Fruit fly (Drosophila melanogaster): ENCODE measurements around the gene Tmtc1.

dm6 chr2L:2765659-2766373 is 88.3 kb downstream of the Tmtc1 start, which contains the start of the genes Snx21 and aph-1:
- TF ChIP-seq acj6 (GFP tag; optimal IDR thresholded peaks at IDR 0.05) (peak; percentile 93), CG3919 (GFP tag; optimal IDR thresholded peaks at IDR 0.05) (peak; percentile 86), ss (GFP tag; optimal IDR thresholded peaks at IDR 0.05) (peak; percentile 88 to 89), CG9139 (GFP tag; optimal IDR thresholded peaks at IDR 0.05) (peak; percentile 84), CG6163 (GFP tag; IDR thresholded peaks at IDR 0.05) (peak; percentile 89), achi (GFP tag; optimal IDR thresholded peaks at IDR 0.05) (peak; percentile 90), pdm3 (GFP tag; optimal IDR thresholded peaks at IDR 0.05) (peak; percentile 92), CG8319 (GFP tag; optimal IDR thresholded peaks at IDR 0.05) (peak; percentile 72), CG10631 (GFP tag; optimal IDR thresholded peaks at IDR 0.05) (peak; percentile 89)
